Worm (Caenorhabditis elegans) whole organism, L1 larva: ENCODE results near the gene nhr-58.

Source experiments
- aly-2 ChIP-seq: fragments of 150-350 bp; optimal IDR thresholded peaks from 2 replicates; lab custom pipeline; 2014; ENCODE audit warnings: missing biosample characterization, missing genetic modification characterization
- ceh-8 ChIP-seq: fragments of 200-800 bp; sonication (Bioruptor generic); optimal IDR thresholded peaks from 2 replicates; lab custom pipeline; 2018; ENCODE audit warnings: mild to moderate bottlenecking, missing genetic modification characterization, moderate library complexity, missing compliant biosample characterization
- lin-15B ChIP-seq: fragments of 150-350 bp; sonication (generic microtip); optimal IDR thresholded peaks from 3 replicates; lab custom pipeline; 2014; ENCODE audit warnings: missing biosample characterization, missing genetic modification characterization
- nhr-11 ChIP-seq: fragments of 150-350 bp; optimal IDR thresholded peaks from 2 replicates; lab custom pipeline; 2014; ENCODE audit warnings: missing biosample characterization, missing genetic modification characterization
- nhr-77 ChIP-seq: fragments of 150-350 bp; optimal IDR thresholded peaks from 2 replicates; lab custom pipeline; 2014; ENCODE audit warnings: missing biosample characterization, missing genetic modification characterization

- TF ChIP-seq lin-15B (no peak), aly-2 (tag; lab: Kevin White, UChicago) (no peak), nhr-77 (tag; lab: Kevin White, UChicago) (no peak), nhr-11 (tag; lab: Kevin White, UChicago) (no peak), ceh-8 (GFP tag; lab: Kevin White, UChicago) (no peak)
These were observed 10.5 kb upstream of the nhr-58 start, which contains the start of gene srw-107 for ce11 chrV:521517-521916.
